Worm (Caenorhabditis elegans): Measurements from ENCODE around the gene str-123.
A peak's percentile ranks its signal among the peaks of the same experiment; 100 is the strongest.

Gene str-123

ce11 chrX:12792554-12792953, 2.4 kb downstream of the str-123 start, which contains the start of gene abf-5:
Gene abf-5, plus strand, starts transcription at chrX:12792854.
- TF ChIP-seq W03F9.2 (tag; optimal IDR thresholded peaks at IDR 0.05): no peak
- no peak for TF ChIP-seq dao-5 (tag; optimal IDR thresholded peaks at IDR 0.05)
- no peak for TF ChIP-seq him-1 (tag; optimal IDR thresholded peaks at IDR 0.05)

- no peak for TF ChIP-seq him-1 (tag; optimal IDR thresholded peaks at IDR 0.05)
- TF ChIP-seq dao-5 (tag; optimal IDR thresholded peaks at IDR 0.05): no peak
- TF ChIP-seq W03F9.2 (tag; optimal IDR thresholded peaks at IDR 0.05): no peak
Observed at ce11 chrX:12793075-12793474, 2.9 kb downstream of the str-123 start.

ce11 chrX:12793796-12794195, 3.7 kb downstream of the str-123 start, which contains the start of gene abf-6:
Gene abf-6, plus strand, starts transcription at chrX:12794118.
- TF ChIP-seq W03F9.2 (tag; optimal IDR thresholded peaks at IDR 0.05) (no peak), dao-5 (tag; optimal IDR thresholded peaks at IDR 0.05) (no peak), him-1 (tag; optimal IDR thresholded peaks at IDR 0.05) (no peak)

- TF ChIP-seq W03F9.2 (tag; optimal IDR thresholded peaks at IDR 0.05) (no peak), dao-5 (tag; optimal IDR thresholded peaks at IDR 0.05) (no peak), him-1 (tag; optimal IDR thresholded peaks at IDR 0.05) (no peak)
Observed at ce11 chrX:12799831-12800230, 9.7 kb downstream of the str-123 start.

ce11 chrX:12806926-12807325, 16.8 kb downstream of the str-123 start:
- TF ChIP-seq dao-5 (tag; optimal IDR thresholded peaks at IDR 0.05) (no peak), him-1 (tag; optimal IDR thresholded peaks at IDR 0.05) (no peak), W03F9.2 (tag; optimal IDR thresholded peaks at IDR 0.05) (no peak)

ce11 chrX:12808085-12808922, 18.2 kb downstream of the str-123 start, which contains the start of gene nhr-27:
Gene nhr-27, minus strand, starts transcription at chrX:12808318.
- TF ChIP-seq W03F9.2 (tag; optimal IDR thresholded peaks at IDR 0.05) (no peak), dao-5 (tag; optimal IDR thresholded peaks at IDR 0.05) (no peak), him-1 (tag; optimal IDR thresholded peaks at IDR 0.05) (no peak)

- TF ChIP-seq dao-5 (tag; optimal IDR thresholded peaks at IDR 0.05) (no peak), W03F9.2 (tag; optimal IDR thresholded peaks at IDR 0.05) (no peak), him-1 (tag; optimal IDR thresholded peaks at IDR 0.05) (no peak)
Observed at ce11 chrX:12813539-12813938, 23.4 kb downstream of the str-123 start, which contains the start of gene gei-3. Gene gei-3, minus strand, starts transcription at chrX:12813639.

ce11 chrX:12815367-12815766, 25.2 kb downstream of the str-123 start:
- TF ChIP-seq him-1 (tag; optimal IDR thresholded peaks at IDR 0.05) (no peak), W03F9.2 (tag; optimal IDR thresholded peaks at IDR 0.05) (no peak)

- TF ChIP-seq him-1 (tag; optimal IDR thresholded peaks at IDR 0.05) (no peak), W03F9.2 (tag; optimal IDR thresholded peaks at IDR 0.05) (no peak), dao-5 (tag; optimal IDR thresholded peaks at IDR 0.05) (no peak)
Observed at ce11 chrX:12818768-12819167, 28.6 kb downstream of the str-123 start.

ce11 chrX:12819512-12819911, 29.4 kb downstream of the str-123 start:
- TF ChIP-seq him-1 (tag; optimal IDR thresholded peaks at IDR 0.05) (no peak), dao-5 (tag; optimal IDR thresholded peaks at IDR 0.05) (no peak), W03F9.2 (tag; optimal IDR thresholded peaks at IDR 0.05) (no peak)

- TF ChIP-seq dao-5 (tag; optimal IDR thresholded peaks at IDR 0.05) (no peak), him-1 (tag; optimal IDR thresholded peaks at IDR 0.05) (no peak), W03F9.2 (tag; optimal IDR thresholded peaks at IDR 0.05) (no peak)
Observed at ce11 chrX:12825174-12825573, 35.0 kb downstream of the str-123 start.

ce11 chrX:12826782-12827181, 36.6 kb downstream of the str-123 start:
- TF ChIP-seq dao-5 (tag; optimal IDR thresholded peaks at IDR 0.05) (no peak), W03F9.2 (tag; optimal IDR thresholded peaks at IDR 0.05) (no peak), him-1 (tag; optimal IDR thresholded peaks at IDR 0.05) (no peak)

ce11 chrX:12827741-12828408, 37.7 kb downstream of the str-123 start:
- TF ChIP-seq him-1 (tag; optimal IDR thresholded peaks at IDR 0.05) (peak; percentile 25), dao-5 (tag; optimal IDR thresholded peaks at IDR 0.05) (no peak)

ce11 chrX:12829055-12829454, 38.9 kb downstream of the str-123 start:
- no peak for TF ChIP-seq W03F9.2 (tag; optimal IDR thresholded peaks at IDR 0.05)
- no peak for TF ChIP-seq dao-5 (tag; optimal IDR thresholded peaks at IDR 0.05)
